Fruit fly (Drosophila melanogaster) whole organism, embryonic: ENCODE data around the gene PCNA2.

Source experiments
- Aef1 ChIP-seq: fragments of 200-800 bp; sonication (Bioruptor generic); IDR thresholded peaks from 3 replicates; pipeline ENCODE4 v1.3.6; 2022; ENCODE audit warnings: missing biosample characterization, missing genetic modification characterization
- Antp ChIP-seq: fragments of 200-800 bp; sonication (Bioruptor generic); optimal IDR thresholded peaks from 3 replicates; lab custom pipeline; 2016; ENCODE audit warnings: missing biosample characterization, missing genetic modification characterization
- Asciz ChIP-seq: fragments of 200-800 bp; sonication (Bioruptor generic); optimal IDR thresholded peaks from 2 replicates; lab custom pipeline; 2017; ENCODE audit warnings: missing biosample characterization, mild to moderate bottlenecking, missing genetic modification characterization, missing genetic modification reagents
- Blimp-1 ChIP-seq: fragments of 200-800 bp; sonication (Bioruptor generic); optimal IDR thresholded peaks from 3 replicates; lab custom pipeline; 2018; ENCODE audit warnings: missing biosample characterization, missing genetic modification characterization, mild to moderate bottlenecking, moderate library complexity, missing genetic modification reagents
- C15 ChIP-seq: fragments of 200-800 bp; sonication (Bioruptor generic); IDR thresholded peaks from 3 replicates; pipeline ENCODE4 v1.3.6; 2022; ENCODE audit warnings: missing biosample characterization, missing genetic modification characterization
- CG1233 ChIP-seq: fragments of 200-800 bp; sonication (Bioruptor generic); optimal IDR thresholded peaks from 4 replicates; lab custom pipeline; 2018; ENCODE audit warnings: missing biosample characterization, mild to moderate bottlenecking, missing genetic modification characterization
- CG13287 ChIP-seq: fragments of 200-800 bp; sonication (Bioruptor generic); IDR thresholded peaks from 2 replicates; pipeline ENCODE4 v1.3.6; 2022; ENCODE audit warnings: missing biosample characterization, missing genetic modification characterization; ENCODE audit not compliant: partially characterized antibody
- CG15514 ChIP-seq: fragments of 200-800 bp; sonication (Bioruptor generic); optimal IDR thresholded peaks from 3 replicates; lab custom pipeline; 2017; ENCODE audit warnings: missing biosample characterization, missing genetic modification characterization, mild to moderate bottlenecking, moderate library complexity, missing genetic modification reagents
- CG2875 ChIP-seq: fragments of 200-800 bp; sonication (Bioruptor generic); optimal IDR thresholded peaks from 2 replicates; lab custom pipeline; 2017; ENCODE audit warnings: missing biosample characterization, mild to moderate bottlenecking, missing genetic modification characterization, missing genetic modification reagents
- CG34224 ChIP-seq: fragments of 200-800 bp; sonication (Bioruptor generic); IDR thresholded peaks from 3 replicates; pipeline ENCODE4 v1.3.6; 2022; ENCODE audit warnings: missing biosample characterization, missing genetic modification characterization; ENCODE audit not compliant: partially characterized antibody
- CG5180 ChIP-seq: fragments of 200-800 bp; sonication (Bioruptor generic); optimal IDR thresholded peaks from 3 replicates; lab custom pipeline; 2017; ENCODE audit warnings: missing biosample characterization, missing genetic modification characterization, mild to moderate bottlenecking, moderate library complexity, missing genetic modification reagents
- CG8089 ChIP-seq: fragments of 200-800 bp; sonication (Bioruptor generic); optimal IDR thresholded peaks from 3 replicates; lab custom pipeline; 2016; ENCODE audit warnings: missing biosample characterization, missing genetic modification characterization
- D ChIP-seq, 2 experiments: fragments of 200-800 bp in 1 of 2; fragments of >200 bp in 1 of 2; sonication (Bioruptor generic) in 1 of 2; optimal IDR thresholded peaks; 2 replicates in 1 of 2; 3 replicates in 1 of 2; lab custom pipeline; 2017; ENCODE audit warnings: mild to moderate bottlenecking in 1 of 2, missing biosample characterization in 1 of 2, missing genetic modification characterization in 1 of 2, missing genetic modification reagents in 1 of 2
- Dbx ChIP-seq: fragments of 200-800 bp; sonication (Bioruptor generic); IDR thresholded peaks from 3 replicates; pipeline ENCODE4 v1.3.6; 2022; ENCODE audit warnings: missing biosample characterization, missing genetic modification characterization
- Deaf1 ChIP-seq: fragments of 200-800 bp; optimal IDR thresholded peaks from 3 replicates; lab custom pipeline; 2019; ENCODE audit warnings: missing biosample characterization, mild to moderate bottlenecking, missing genetic modification characterization, moderate library complexity
- Ets65A ChIP-seq: fragments of 200-800 bp; sonication (Bioruptor generic); peaks from one replicate; lab custom pipeline; 2016; ENCODE audit warnings: missing biosample characterization, missing genetic modification characterization
- GATAe ChIP-seq: fragments of 200-800 bp; sonication (Bioruptor generic); conservative IDR thresholded peaks from 2 replicates; pipeline ENCODE4 v1.3.6; 2022; ENCODE audit warnings: missing biosample characterization, missing genetic modification characterization
- HLH54F ChIP-seq: fragments of 200-800 bp; sonication (Bioruptor generic); optimal IDR thresholded peaks from 3 replicates; lab custom pipeline; 2016; ENCODE audit warnings: missing biosample characterization, missing genetic modification characterization
- Jarid2 ChIP-seq: fragments of 200-800 bp; sonication (Bioruptor generic); optimal IDR thresholded peaks from 3 replicates; lab custom pipeline; 2017; ENCODE audit warnings: mild to moderate bottlenecking, missing biosample characterization, missing genetic modification reagents, missing genetic modification characterization
- Max ChIP-seq: fragments of 200-800 bp; sonication (Bioruptor generic); optimal IDR thresholded peaks from 2 replicates; lab custom pipeline; 2016; ENCODE audit warnings: missing biosample characterization, mild to moderate bottlenecking, missing genetic modification characterization
- NFAT ChIP-seq: fragments of 200-800 bp; sonication (Bioruptor generic); IDR thresholded peaks from 2 replicates; pipeline ENCODE4 v1.3.6; 2022; ENCODE audit warnings: missing biosample characterization, missing genetic modification characterization
- NK7.1 ChIP-seq: fragments of 200-800 bp; sonication (Bioruptor generic); optimal IDR thresholded peaks from 3 replicates; lab custom pipeline; 2016; ENCODE audit warnings: missing biosample characterization, missing genetic modification characterization
- Nf-YB ChIP-seq: fragments of 200-800 bp; sonication (Bioruptor generic); optimal IDR thresholded peaks from 3 replicates; lab custom pipeline; 2019; ENCODE audit warnings: missing biosample characterization, mild to moderate bottlenecking, missing genetic modification characterization, moderate library complexity
- Pdp1 ChIP-seq, 2 experiments: fragments of 200-800 bp; sonication (Bioruptor generic); optimal IDR thresholded peaks; 3 replicates each; lab custom pipeline; 2016; ENCODE audit warnings: missing biosample characterization in 2 of 2, missing genetic modification characterization in 2 of 2, mild to moderate bottlenecking in 1 of 2, moderate library complexity in 1 of 2
- Scr ChIP-seq: fragments of 200-800 bp; sonication (Bioruptor generic); IDR thresholded peaks from 2 replicates; pipeline ENCODE4 v1.3.6; 2022; ENCODE audit warnings: missing biosample characterization, missing genetic modification characterization; ENCODE audit not compliant: partially characterized antibody
- Stat92E ChIP-seq, 3 experiments: fragments of >200 bp in 2 of 3; fragments of 200-800 bp in 1 of 3; sonication (Bioruptor generic) in 1 of 3; optimal IDR thresholded peaks; 2 replicates each; lab custom pipeline; 2017 to 2019; ENCODE audit warnings: missing biosample characterization in 3 of 3, missing genetic modification characterization in 3 of 3, mild to moderate bottlenecking in 1 of 3, moderate library complexity in 1 of 3
- Xrp1 ChIP-seq: fragments of 200-800 bp; sonication (Bioruptor generic); IDR thresholded peaks from 2 replicates; pipeline ENCODE4 v1.3.6; 2022; ENCODE audit warnings: missing biosample characterization, missing genetic modification characterization
- bcd ChIP-seq: fragments of 200-800 bp; sonication (Bioruptor generic); optimal IDR thresholded peaks from 2 replicates; lab custom pipeline; 2017; ENCODE audit warnings: missing biosample characterization, mild to moderate bottlenecking, missing genetic modification characterization
- cg ChIP-seq: fragments of 200-800 bp; sonication (Bioruptor generic); optimal IDR thresholded peaks from 3 replicates; lab custom pipeline; 2019; ENCODE audit warnings: missing biosample characterization, mild to moderate bottlenecking, missing genetic modification characterization, moderate library complexity
- chinmo ChIP-seq: fragments of 200-800 bp; sonication (Bioruptor generic); IDR thresholded peaks from 4 replicates; pipeline ENCODE4 v1.3.6; 2022; ENCODE audit warnings: missing biosample characterization, missing genetic modification characterization; ENCODE audit not compliant: partially characterized antibody
- crc ChIP-seq: fragments of 200-800 bp; sonication (Bioruptor generic); optimal IDR thresholded peaks from 2 replicates; lab custom pipeline; 2016; ENCODE audit warnings: missing biosample characterization, missing genetic modification characterization
- disco-r ChIP-seq: fragments of 200-800 bp; sonication (Bioruptor generic); optimal IDR thresholded peaks from 2 replicates; lab custom pipeline; 2016; ENCODE audit warnings: missing biosample characterization, missing genetic modification characterization
- dysf ChIP-seq: fragments of 200-800 bp; sonication (Bioruptor generic); IDR thresholded peaks from 3 replicates; pipeline ENCODE4 v1.3.6; 2022; ENCODE audit warnings: missing biosample characterization, missing genetic modification characterization
- ind ChIP-seq: fragments of 200-800 bp; sonication (Bioruptor generic); optimal IDR thresholded peaks from 3 replicates; lab custom pipeline; 2016; ENCODE audit warnings: missing biosample characterization, missing genetic modification characterization
- nmo ChIP-seq: fragments of 200-800 bp; sonication (Bioruptor generic); optimal IDR thresholded peaks from 2 replicates; lab custom pipeline; 2018; ENCODE audit warnings: missing biosample characterization, mild to moderate bottlenecking, missing genetic modification characterization, moderate library complexity
- oc ChIP-seq: fragments of 200-800 bp; sonication (Bioruptor generic); optimal IDR thresholded peaks from 2 replicates; lab custom pipeline; 2018; ENCODE audit warnings: missing biosample characterization, mild to moderate bottlenecking, missing genetic modification characterization, moderate library complexity
- otp ChIP-seq: fragments of 200-800 bp; sonication (Bioruptor generic); IDR thresholded peaks from 3 replicates; pipeline ENCODE4, ENCODE4 v1.3.6; 2022; ENCODE audit warnings: missing biosample characterization, missing genetic modification characterization
- sens ChIP-seq: fragments of 200-800 bp; sonication (Bioruptor generic); peaks from one replicate; lab custom pipeline; 2016; ENCODE audit warnings: missing biosample characterization, missing genetic modification characterization
- sug ChIP-seq: fragments of 200-800 bp; optimal IDR thresholded peaks from 2 replicates; lab custom pipeline; 2019; ENCODE audit warnings: missing biosample characterization, mild to moderate bottlenecking, missing genetic modification characterization, moderate library complexity
- vvl ChIP-seq: fragments of 200-800 bp; sonication (Bioruptor generic); IDR thresholded peaks from 2 replicates; pipeline ENCODE4 v1.3.6; 2022; ENCODE audit warnings: missing biosample characterization, missing genetic modification characterization

PCNA2 gene

DNA sequence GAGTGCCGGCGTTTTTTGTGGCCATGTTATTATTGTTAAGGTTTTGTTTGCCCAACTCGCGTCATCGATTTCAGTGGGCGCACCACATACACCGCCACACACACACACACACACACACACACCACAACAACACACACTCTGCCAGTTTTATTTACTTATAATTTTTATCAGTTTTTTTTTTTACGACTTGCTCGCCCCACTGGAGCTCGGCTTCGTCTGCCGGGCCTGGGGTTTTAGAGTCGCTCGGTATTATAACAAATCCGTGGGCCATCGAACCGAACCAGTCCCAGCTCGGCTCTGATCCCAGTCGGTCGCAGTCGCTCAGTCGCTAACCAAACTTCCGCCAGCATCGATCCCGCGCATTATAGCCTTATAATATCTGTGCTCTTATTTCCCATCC lies 34.4 kb downstream of the PCNA2 start (continued):
- TF ChIP-seq CG8089 (no peak), dysf (GFP tag; lab: Robert Waterston, UW) (0 out of 3 replicates have a peak, but pooled peaks have one; percentile 23), Aef1 (GFP tag; lab: Robert Waterston, UW) (no peak), Asciz (GFP tag; lab: Kevin White, UChicago) (no peak), otp (GFP tag; lab: Robert Waterston, UW) (peak; percentile 55; the same call in 1 of the 3 replicates), CG2875 (GFP tag; lab: Kevin White, UChicago) (peak; percentile 17), CG34224 (GFP tag; lab: Robert Waterston, UW) (no peak), Max (GFP tag; lab: Kevin White, UChicago) (no peak), ind (GFP tag; lab: Kevin White, UChicago) (no peak), HLH54F (GFP tag; lab: Kevin White, UChicago) (no peak), cg (GFP tag; lab: Kevin White, UChicago) (peak; percentile 82), Jarid2 (peak; percentile 81), disco-r (no peak), Dbx (peak; percentile 46; the same call in 1 of the 3 replicates), Stat92E (GFP tag; optimal IDR thresholded peaks at IDR 0.05; lab: Kevin White, UChicago) (peak in 1 of 3 experiments; percentile 41), NFAT (GFP tag; lab: Robert Waterston, UW) (no peak), Ets65A (GFP tag; lab: Kevin White, UChicago) (no peak), CG5180 (GFP tag; lab: Kevin White, UChicago) (peak; percentile 92), crc (GFP tag; lab: Kevin White, UChicago) (no peak), Antp (GFP tag; lab: Kevin White, UChicago) (no peak), NK7.1 (GFP tag; lab: Kevin White, UChicago) (no peak), sug (tag; lab: Kevin White, UChicago) (peak; percentile 72), GATAe (GFP tag; lab: Robert Waterston, UW) (no peak), Deaf1 (tag; lab: Kevin White, UChicago) (peak; percentile 95), sens (no peak), oc (tag; lab: Kevin White, UChicago) (peak; percentile 62), nmo (no peak), C15 (0 out of 3 replicates have a peak, but pooled peaks have one; percentile 36), Blimp-1 (GFP tag; lab: Kevin White, UChicago) (no peak), CG1233 (GFP tag; lab: Kevin White, UChicago) (no peak), bcd (GFP tag; lab: Kevin White, UChicago) (no peak), chinmo (GFP tag; lab: Robert Waterston, UW) (peak; percentile 88; the same call in 2 of the 4 replicates), D (optimal IDR thresholded peaks at IDR 0.05; lab: Kevin White, UChicago) (no peak), D (GFP tag; optimal IDR thresholded peaks at IDR 0.05; lab: Kevin White, UChicago) (no peak), Xrp1 (GFP tag; lab: Robert Waterston, UW) (0 out of 2 replicates have a peak, but pooled peaks have one; percentile 7), CG13287 (GFP tag; lab: Robert Waterston, UW) (peak; percentile 21; the same call in 1 of the 2 replicates), CG15514 (peak; percentile 54), vvl (GFP tag; lab: Robert Waterston, UW) (peak; percentile 69; the same call in 1 of the 2 replicates), Scr (GFP tag; lab: Robert Waterston, UW) (no peak; the same call in 1 of the 2 replicates), Nf-YB (GFP tag; lab: Kevin White, UChicago) (peak; percentile 49), Pdp1 (GFP tag; optimal IDR thresholded peaks at IDR 0.05; lab: Kevin White, UChicago) (peak in 1 of 2 experiments; percentile 13)
